Worm (Caenorhabditis elegans): ENCODE data around the gene F08G5.3.
A peak's percentile ranks its signal among the peaks of the same experiment; 100 is the strongest.

F08G5.3 gene

DNA sequence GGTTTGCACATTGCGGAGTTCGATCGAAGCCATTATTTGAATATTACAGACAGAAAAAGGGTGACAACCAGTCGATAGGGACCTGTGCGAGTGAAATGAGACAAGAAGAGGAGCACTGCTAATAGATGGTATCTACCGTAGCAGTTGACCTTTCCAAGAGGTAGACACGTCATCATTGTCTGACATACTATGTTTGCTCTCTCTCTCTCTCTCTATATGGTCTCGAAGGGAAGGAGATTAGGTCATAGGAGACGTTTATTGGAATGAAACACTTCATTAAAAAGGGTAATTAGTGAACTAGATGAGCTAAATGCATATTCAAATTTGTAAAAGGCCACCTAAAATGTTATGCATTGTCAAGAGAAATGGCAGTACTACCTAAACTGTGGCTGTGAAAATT is 41.4 kb downstream of the F08G5.3 start, which contains the start of gene atz-1:
TSS of gene atz-1 (minus strand) at position 101 of the 400 bp plus-strand sequence.
- TF ChIP-seq cnd-1 (tag; optimal IDR thresholded peaks at IDR 0.05), result no peak
- TF ChIP-seq sptf-1 (tag; optimal IDR thresholded peaks at IDR 0.05), result no peak
- TF ChIP-seq zip-8 (tag; optimal IDR thresholded peaks at IDR 0.05), result no peak
- TF ChIP-seq drap-1 (GFP tag; optimal IDR thresholded peaks at IDR 0.05), result no peak
- TF ChIP-seq ceh-39 (tag; optimal IDR thresholded peaks at IDR 0.05), result peak; percentile 36
- TF ChIP-seq bed-3 (GFP tag; optimal IDR thresholded peaks at IDR 0.05), result no peak
- TF ChIP-seq nhr-2 (tag; optimal IDR thresholded peaks at IDR 0.05), result peak; percentile 80
- TF ChIP-seq mls-2 (tag; optimal IDR thresholded peaks at IDR 0.05), result no peak

DNA sequence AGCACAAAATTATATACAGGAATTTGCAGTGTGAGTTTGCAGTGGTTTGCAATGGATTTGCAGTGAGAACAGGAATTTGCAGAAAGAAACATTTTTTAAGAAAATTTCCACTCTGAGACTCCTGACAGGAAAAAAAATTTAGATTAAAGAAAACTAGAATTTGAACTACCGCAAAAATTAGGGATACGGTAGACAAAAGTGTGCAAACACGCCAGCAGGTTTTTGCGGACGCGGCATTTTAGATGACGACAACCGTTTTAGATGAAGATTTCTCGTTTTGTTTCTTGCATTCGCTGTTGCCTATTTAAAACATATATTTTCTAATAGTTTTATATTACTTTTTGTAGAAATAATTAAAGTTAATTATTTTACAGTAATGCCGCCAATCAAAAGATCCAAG is 45.5 kb downstream of the F08G5.3 start, which contains the start of gene wdr-46:
TSS of gene wdr-46 (plus strand) at position 375 of the 400 bp plus-strand sequence.
- TF ChIP-seq unc-39 (tag; optimal IDR thresholded peaks at IDR 0.05), result no peak
- TF ChIP-seq unc-120 (tag; optimal IDR thresholded peaks at IDR 0.05; ENCODE audit: poor library complexity, severe bottlenecking), result no peak
- TF ChIP-seq flh-1 (GFP tag; optimal IDR thresholded peaks at IDR 0.05), result no peak
- TF ChIP-seq nhr-76 (tag; optimal IDR thresholded peaks at IDR 0.05), result no peak
- TF ChIP-seq bed-3 (GFP tag; optimal IDR thresholded peaks at IDR 0.05), result no peak
- peak; percentile 25 for TF ChIP-seq cnd-1 (tag; optimal IDR thresholded peaks at IDR 0.05)
- no peak for TF ChIP-seq zip-8 (tag; optimal IDR thresholded peaks at IDR 0.05)
- TF ChIP-seq mab-5 (tag; optimal IDR thresholded peaks at IDR 0.05), result no peak
- TF ChIP-seq lin-13 (tag; optimal IDR thresholded peaks at IDR 0.05), result peak; percentile 40
- TF ChIP-seq nhr-2 (tag; optimal IDR thresholded peaks at IDR 0.05), result peak; percentile 19
- peak; percentile 10 for TF ChIP-seq M03D4.4 (tag; optimal IDR thresholded peaks at IDR 0.05)
- peak; percentile 42 for TF ChIP-seq ceh-83 (GFP tag; optimal IDR thresholded peaks at IDR 0.05)
- no peak for TF ChIP-seq sem-2 (GFP tag; optimal IDR thresholded peaks at IDR 0.05)
- no peak for TF ChIP-seq ham-2 (GFP tag; optimal IDR thresholded peaks at IDR 0.05)
- peak; percentile 31 for TF ChIP-seq ceh-43 (GFP tag; optimal IDR thresholded peaks at IDR 0.05)
- no peak for TF ChIP-seq drap-1 (GFP tag; optimal IDR thresholded peaks at IDR 0.05)
- TF ChIP-seq nhr-28 (tag; optimal IDR thresholded peaks at IDR 0.05), result no peak
- TF ChIP-seq hlh-1 (tag; optimal IDR thresholded peaks at IDR 0.05), result no peak
- no peak for TF ChIP-seq snpc-4 (tag; optimal IDR thresholded peaks at IDR 0.05)
- TF ChIP-seq ces-1 (GFP tag; optimal IDR thresholded peaks at IDR 0.05), result peak; percentile 86
- no peak for TF ChIP-seq elt-1 (tag; optimal IDR thresholded peaks at IDR 0.05; ENCODE audit: borderline replicate concordance, insufficient read depth)
- peak; percentile 58 for TF ChIP-seq nhr-237 (tag; optimal IDR thresholded peaks at IDR 0.05)
- no peak for TF ChIP-seq lin-32 (GFP tag; optimal IDR thresholded peaks at IDR 0.05)
- no peak for TF ChIP-seq mls-2 (tag; optimal IDR thresholded peaks at IDR 0.05)
- TF ChIP-seq elt-3 (tag; optimal IDR thresholded peaks at IDR 0.05), result no peak
- TF ChIP-seq tbx-8 (GFP tag; optimal IDR thresholded peaks at IDR 0.05), result no peak
- TF ChIP-seq ztf-11 (tag; optimal IDR thresholded peaks at IDR 0.05), result no peak
- peak; percentile 99 for TF ChIP-seq lsy-2 (tag; optimal IDR thresholded peaks at IDR 0.05)
- peak; percentile 8 for TF ChIP-seq ceh-39 (tag; optimal IDR thresholded peaks at IDR 0.05)
- TF ChIP-seq blmp-1 (tag; optimal IDR thresholded peaks at IDR 0.05), result no peak
- peak; percentile 82 for TF ChIP-seq mep-1 (tag; optimal IDR thresholded peaks at IDR 0.05)
- no peak for TF ChIP-seq nhr-12 (tag; optimal IDR thresholded peaks at IDR 0.05)
- TF ChIP-seq unc-62 (GFP tag; optimal IDR thresholded peaks at IDR 0.05), result peak; percentile 29
- TF ChIP-seq sptf-1 (tag; optimal IDR thresholded peaks at IDR 0.05), result peak; percentile 53
- TF ChIP-seq pha-4 (tag; optimal IDR thresholded peaks at IDR 0.05), result peak; percentile 36

DNA sequence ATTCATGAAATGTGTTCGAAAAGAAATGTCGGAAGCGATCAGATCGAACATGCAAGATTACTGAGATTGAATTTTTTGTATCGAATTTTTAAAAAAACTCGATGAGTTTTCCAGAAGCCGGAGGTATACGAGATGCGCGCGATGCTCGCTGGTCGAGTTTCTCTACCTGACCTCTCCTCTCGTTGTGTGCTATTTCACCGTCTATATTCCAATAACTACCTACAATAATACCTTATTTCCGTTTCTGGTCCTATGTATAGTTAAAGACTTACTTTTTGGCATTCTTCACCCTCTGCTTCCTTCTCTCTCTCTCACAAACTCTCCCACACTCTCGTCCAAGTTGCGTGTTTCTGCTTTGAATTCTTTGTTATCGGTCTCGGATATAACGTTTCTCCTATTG is 46.0 kb downstream of the F08G5.3 start:
- TF ChIP-seq ceh-83 (GFP tag; optimal IDR thresholded peaks at IDR 0.05), result no peak
- TF ChIP-seq snpc-4 (tag; optimal IDR thresholded peaks at IDR 0.05), result no peak
- TF ChIP-seq tbx-8 (GFP tag; optimal IDR thresholded peaks at IDR 0.05), result no peak
- TF ChIP-seq nhr-12 (tag; optimal IDR thresholded peaks at IDR 0.05), result no peak
- TF ChIP-seq sem-2 (GFP tag; optimal IDR thresholded peaks at IDR 0.05), result no peak
- no peak for TF ChIP-seq blmp-1 (tag; optimal IDR thresholded peaks at IDR 0.05)
- TF ChIP-seq ces-1 (GFP tag; optimal IDR thresholded peaks at IDR 0.05), result no peak
- no peak for TF ChIP-seq mls-2 (tag; optimal IDR thresholded peaks at IDR 0.05)
- no peak for TF ChIP-seq ztf-11 (tag; optimal IDR thresholded peaks at IDR 0.05)
- no peak for TF ChIP-seq pha-4 (tag; optimal IDR thresholded peaks at IDR 0.05)
- no peak for TF ChIP-seq unc-120 (tag; optimal IDR thresholded peaks at IDR 0.05; ENCODE audit: poor library complexity, severe bottlenecking)
- no peak for TF ChIP-seq lsy-2 (tag; optimal IDR thresholded peaks at IDR 0.05)
- no peak for TF ChIP-seq elt-1 (tag; optimal IDR thresholded peaks at IDR 0.05; ENCODE audit: borderline replicate concordance, insufficient read depth)
- no peak for TF ChIP-seq ceh-43 (GFP tag; optimal IDR thresholded peaks at IDR 0.05)
- no peak for TF ChIP-seq cnd-1 (tag; optimal IDR thresholded peaks at IDR 0.05)
- TF ChIP-seq elt-3 (tag; optimal IDR thresholded peaks at IDR 0.05), result no peak
- no peak for TF ChIP-seq drap-1 (GFP tag; optimal IDR thresholded peaks at IDR 0.05)
